Worm (Caenorhabditis elegans) whole organism, L4/young adult: Measurements from ENCODE around the gene F25E5.1.
"Not testable (repeated sequence)": the region's sequence is repeated elsewhere in the genome, so short reads cannot be mapped to it uniquely, and the experiment has no call there.

Source experiments
- W03F9.2 ChIP-seq: fragments of 150-350 bp; optimal IDR thresholded peaks from 2 replicates; lab custom pipeline; 2014; ENCODE audit warnings: missing biosample characterization, missing genetic modification characterization
- dao-5 ChIP-seq: sonication (generic microtip); optimal IDR thresholded peaks from 2 replicates; lab custom pipeline; 2016; ENCODE audit warnings: missing genotype, missing genetic modification characterization, moderate library complexity, missing compliant biosample characterization
- him-1 ChIP-seq: sonication (generic microtip); optimal IDR thresholded peaks from 2 replicates; lab custom pipeline; 2016; ENCODE audit warnings: missing genotype, missing genetic modification reagents, missing genetic modification characterization, missing compliant biosample characterization

F25E5.1 gene

DNA sequence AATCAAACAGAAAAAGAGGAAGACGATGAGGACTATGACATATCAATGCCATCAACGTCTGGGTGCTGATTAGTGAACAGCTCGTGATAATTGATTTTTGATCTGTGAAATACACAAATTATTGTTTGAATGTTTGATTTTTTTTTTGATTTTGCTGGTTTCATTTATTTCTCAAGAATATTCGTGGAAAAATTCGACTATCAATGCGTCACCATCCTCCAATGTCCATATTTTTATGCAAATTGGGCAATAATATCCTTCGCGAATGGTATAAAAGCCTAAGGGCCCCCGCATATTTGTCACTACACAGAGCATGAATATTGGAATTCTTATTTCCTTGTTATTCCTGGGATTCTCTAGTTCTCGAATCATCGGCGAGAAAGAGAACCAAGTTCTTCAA, 25.9 kb upstream of the F25E5.1 start, which contains the start of gene try-13:
Gene try-13 (plus strand): TSS at position 301 of the 400 bp plus-strand sequence.
- TF ChIP-seq him-1 (no peak), W03F9.2 (tag; lab: Kevin White, UChicago) (no peak), dao-5 (tag; lab: Kevin White, UChicago) (no peak)

- TF ChIP-seq dao-5 (tag; lab: Kevin White, UChicago); him-1; W03F9.2 (tag; lab: Kevin White, UChicago): not testable (repeated sequence)
Measured at ce11 chrV:7444331-7444730, 21.4 kb upstream of the F25E5.1 start, which contains the start of gene nhr-141. Gene nhr-141 (plus strand): TSS chrV:7444661.

- TF ChIP-seq W03F9.2 (tag; lab: Kevin White, UChicago) (no peak), dao-5 (tag; lab: Kevin White, UChicago) (no peak), him-1 (no peak)
Measured at ce11 chrV:7446965-7447364, 18.7 kb upstream of the F25E5.1 start, which contains the start of gene F25E5.5. Gene F25E5.5 (plus strand): TSS chrV:7447265.

- TF ChIP-seq him-1 = no peak
- no peak for TF ChIP-seq dao-5 (tag; lab: Kevin White, UChicago)
- no peak for TF ChIP-seq W03F9.2 (tag; lab: Kevin White, UChicago)
Measured at ce11 chrV:7449303-7449827, 16.3 kb upstream of the F25E5.1 start, which contains the start of gene try-12. Gene try-12 (plus strand): TSS chrV:7449353.

DNA sequence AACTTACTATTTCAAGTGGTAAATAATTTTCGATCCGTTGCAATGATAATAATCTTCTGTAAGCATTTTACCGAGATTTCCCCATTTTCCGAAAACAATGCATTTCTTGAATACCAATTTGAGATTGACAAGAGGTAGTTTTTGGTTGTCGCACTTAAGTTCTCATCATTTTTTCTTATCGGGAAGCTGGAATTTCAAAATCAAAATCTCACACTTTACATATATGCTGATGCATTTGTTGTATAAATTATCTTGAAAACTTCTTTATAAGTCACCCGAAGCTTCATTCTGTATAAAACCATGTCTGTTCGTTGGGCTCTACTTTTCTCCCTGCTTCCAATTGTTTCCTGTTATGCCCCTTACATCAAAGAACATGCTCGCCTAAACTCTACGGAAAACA, 14.3 kb upstream of the F25E5.1 start, which contains the start of gene try-11:
Gene try-11 (plus strand): TSS at position 301 of the 400 bp plus-strand sequence.
- TF ChIP-seq W03F9.2 (tag; lab: Kevin White, UChicago) (no peak), dao-5 (tag; lab: Kevin White, UChicago) (no peak), him-1 (no peak)

ce11 chrV:7454236-7454635, 11.4 kb upstream of the F25E5.1 start, which contains the start of gene try-8:
Gene try-8 (minus strand): TSS chrV:7454336.
- TF ChIP-seq him-1 (no peak), W03F9.2 (tag; lab: Kevin White, UChicago) (no peak)

DNA sequence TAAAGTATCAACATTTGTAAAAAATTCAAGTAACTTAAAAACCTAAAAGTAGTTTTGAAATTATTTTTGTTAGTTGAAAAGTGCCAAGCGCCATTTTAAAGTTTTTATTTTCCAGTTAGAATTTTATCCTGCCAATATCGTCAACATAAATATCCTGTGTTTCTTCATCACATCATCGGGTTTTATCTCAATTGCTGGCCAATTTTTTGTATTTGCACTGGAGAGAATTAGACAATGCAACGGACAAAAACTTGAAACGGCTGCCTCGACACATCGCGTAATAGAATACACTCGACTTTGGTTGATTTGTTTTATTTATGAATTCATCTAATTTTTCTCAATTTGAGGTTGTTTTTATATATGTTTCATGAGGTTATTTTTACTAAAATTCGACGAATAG, 10.7 kb upstream of the F25E5.1 start, which contains the start of gene F25E5.2:
Gene F25E5.2 (plus strand): TSS at position 301 of the 400 bp plus-strand sequence.
- TF ChIP-seq dao-5 (tag; lab: Kevin White, UChicago) (no peak), him-1 (no peak), W03F9.2 (tag; lab: Kevin White, UChicago) (no peak)

ce11 chrV:7460898-7461297, 4.8 kb upstream of the F25E5.1 start, which contains the start of gene srh-92:
Gene srh-92 (minus strand): TSS chrV:7460998.
- TF ChIP-seq dao-5 (tag; lab: Kevin White, UChicago) = no peak
- TF ChIP-seq W03F9.2 (tag; lab: Kevin White, UChicago) = no peak
- TF ChIP-seq him-1 = no peak

DNA sequence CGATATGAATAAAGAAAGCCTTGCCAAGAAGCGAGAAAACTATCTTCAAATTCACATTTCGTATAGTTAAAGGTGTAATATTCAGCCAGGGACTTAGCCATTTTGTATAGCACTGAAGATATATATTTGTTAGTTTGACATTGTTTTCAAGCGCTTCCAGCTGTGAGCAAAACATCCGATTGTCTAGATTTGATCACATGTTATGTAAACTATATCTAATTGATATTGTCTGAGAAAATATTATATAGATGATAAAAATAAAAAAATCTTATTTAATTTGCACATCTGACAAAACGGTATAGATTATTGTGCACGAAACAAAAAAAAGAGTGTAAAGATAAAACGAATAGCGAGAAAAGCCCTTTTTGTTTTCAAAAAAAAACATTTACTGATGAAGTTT, 988 bp upstream of the F25E5.1 start, which contains the start of gene srh-89:
Gene srh-89 (minus strand): TSS at position 101 of the 400 bp plus-strand sequence.
- TF ChIP-seq W03F9.2 (tag; lab: Kevin White, UChicago) (no peak), dao-5 (tag; lab: Kevin White, UChicago) (no peak), him-1 (no peak)

- TF ChIP-seq W03F9.2 (tag; lab: Kevin White, UChicago) (no peak), dao-5 (tag; lab: Kevin White, UChicago) (no peak), him-1 (no peak)
Measured at ce11 chrV:7472815-7473214, 7.1 kb downstream of the F25E5.1 start, which contains the start of gene str-28. Gene str-28 (minus strand): TSS chrV:7472915.

DNA sequence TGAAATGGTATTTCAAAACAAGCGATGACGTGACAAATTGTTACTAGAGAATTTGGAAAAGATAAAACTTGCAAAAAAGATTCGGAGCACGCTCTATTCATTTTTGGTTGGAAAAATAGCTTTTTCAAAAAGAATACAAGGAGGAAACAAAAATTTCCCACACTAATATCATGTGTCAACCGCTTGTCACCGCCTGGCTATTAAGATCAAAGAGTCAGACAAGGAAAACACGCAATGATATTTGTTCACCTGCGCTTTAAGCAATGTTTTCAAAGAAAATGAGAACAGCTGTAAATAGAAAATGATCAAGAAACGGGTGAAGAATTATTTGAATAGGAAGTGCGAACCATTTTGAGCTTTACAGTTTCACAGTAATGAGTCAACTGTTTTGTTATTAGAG, 11.1 kb downstream of the F25E5.1 start, which contains the start of gene srh-125:
Gene srh-125 (minus strand): TSS at position 101 of the 400 bp plus-strand sequence.
- TF ChIP-seq dao-5 (tag; lab: Kevin White, UChicago) (no peak), him-1 (no peak), W03F9.2 (tag; lab: Kevin White, UChicago) (no peak)

DNA sequence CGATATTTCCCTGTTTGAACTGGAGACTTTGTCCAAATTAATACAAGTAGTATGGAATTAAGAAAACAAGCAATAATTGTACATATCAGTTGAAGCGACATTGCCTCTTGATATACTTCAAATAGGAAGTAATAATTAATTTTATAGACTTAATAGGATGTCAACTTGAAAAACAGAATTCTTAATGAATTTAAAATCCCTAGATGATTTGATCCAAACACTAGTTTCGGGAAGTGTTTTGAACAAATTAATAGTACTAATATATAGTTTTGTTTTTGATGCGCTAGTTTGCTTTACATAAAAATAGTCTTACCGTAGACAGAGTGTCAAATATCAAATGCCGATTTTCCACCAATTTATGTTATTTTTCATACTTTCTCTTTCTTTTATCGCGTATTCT, 12.7 kb downstream of the F25E5.1 start, which contains the start of gene str-190:
Gene str-190 (minus strand): TSS at position 101 of the 400 bp plus-strand sequence.
- TF ChIP-seq him-1 (no peak), W03F9.2 (tag; lab: Kevin White, UChicago) (no peak), dao-5 (tag; lab: Kevin White, UChicago) (no peak)

ce11 chrV:7480949-7481348, 15.3 kb downstream of the F25E5.1 start, which contains the start of gene C18B10.6:
Gene C18B10.6 (minus strand): TSS chrV:7481049.
- no peak for TF ChIP-seq dao-5 (tag; lab: Kevin White, UChicago)
- no peak for TF ChIP-seq him-1
- TF ChIP-seq W03F9.2 (tag; lab: Kevin White, UChicago) = no peak

ce11 chrV:7485000-7485399, 19.3 kb downstream of the F25E5.1 start, which contains the start of gene srbc-8:
Gene srbc-8 (minus strand): TSS chrV:7485100.
- TF ChIP-seq dao-5 (tag; lab: Kevin White, UChicago) (no peak), him-1 (no peak), W03F9.2 (tag; lab: Kevin White, UChicago) (no peak)
